Worm (Caenorhabditis elegans): ENCODE results near the gene F25B5.6.

DNA sequence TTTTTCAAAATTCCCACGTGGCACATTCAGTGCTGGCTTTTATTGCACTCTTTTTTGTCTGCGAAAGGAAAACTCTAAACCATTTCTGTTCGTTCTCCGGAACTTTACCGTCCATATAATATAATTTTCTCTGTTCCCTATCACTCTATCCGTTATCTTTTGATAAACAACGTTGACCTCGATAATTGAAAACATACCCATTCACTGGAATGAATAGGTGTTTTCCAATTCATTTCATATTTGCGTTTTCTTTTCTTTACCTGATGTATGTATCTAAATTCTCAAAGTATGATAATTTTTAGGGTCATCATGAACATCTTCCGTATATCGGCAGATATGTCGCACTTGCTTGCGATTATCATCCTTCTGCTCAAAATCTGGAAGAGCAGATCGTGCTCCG is 41.8 kb downstream of the F25B5.6 start, which contains the start of gene erd-2.2:
- no peak for TF ChIP-seq him-1 (tag; optimal IDR thresholded peaks at IDR 0.05)
- no peak for TF ChIP-seq dao-5 (tag; optimal IDR thresholded peaks at IDR 0.05)
